Worm (Caenorhabditis elegans): ENCODE measurements around the gene Y41C4A.22.

Y41C4A.22 gene

ce11 chrIII:11721405-11721804 is 26.3 kb downstream of the Y41C4A.22 start, which contains the start of gene Y41C4A.32:
Gene Y41C4A.32, plus strand, starts transcription at chrIII:11721706.
- TF ChIP-seq nhr-76 (tag; optimal IDR thresholded peaks at IDR 0.05) = no peak
- TF ChIP-seq flh-1 (GFP tag; optimal IDR thresholded peaks at IDR 0.05) = no peak
- TF ChIP-seq ztf-11 (tag; optimal IDR thresholded peaks at IDR 0.05) = no peak
- TF ChIP-seq nhr-2 (tag; optimal IDR thresholded peaks at IDR 0.05) = no peak
- no peak for TF ChIP-seq lin-13 (tag; optimal IDR thresholded peaks at IDR 0.05)
- TF ChIP-seq sem-2 (GFP tag; optimal IDR thresholded peaks at IDR 0.05) = no peak
- TF ChIP-seq sptf-1 (tag; optimal IDR thresholded peaks at IDR 0.05) = no peak
- TF ChIP-seq blmp-1 (tag; optimal IDR thresholded peaks at IDR 0.05) = no peak
- TF ChIP-seq unc-120 (tag; optimal IDR thresholded peaks at IDR 0.05; ENCODE audit: poor library complexity, severe bottlenecking) = no peak
- TF ChIP-seq ceh-43 (GFP tag; optimal IDR thresholded peaks at IDR 0.05) = no peak
- TF ChIP-seq elt-1 (tag; optimal IDR thresholded peaks at IDR 0.05; ENCODE audit: borderline replicate concordance, insufficient read depth) = no peak
- TF ChIP-seq snpc-4 (tag; optimal IDR thresholded peaks at IDR 0.05) = no peak
- no peak for TF ChIP-seq pha-4 (tag; optimal IDR thresholded peaks at IDR 0.05)
- no peak for TF ChIP-seq mep-1 (tag; optimal IDR thresholded peaks at IDR 0.05)
- no peak for TF ChIP-seq bed-3 (GFP tag; optimal IDR thresholded peaks at IDR 0.05)
- TF ChIP-seq unc-62 (GFP tag; optimal IDR thresholded peaks at IDR 0.05) = no peak
- TF ChIP-seq ceh-83 (GFP tag; optimal IDR thresholded peaks at IDR 0.05) = no peak
- TF ChIP-seq M03D4.4 (tag; optimal IDR thresholded peaks at IDR 0.05) = no peak

- TF ChIP-seq ceh-39 (tag; optimal IDR thresholded peaks at IDR 0.05) (no peak), tbx-8 (GFP tag; optimal IDR thresholded peaks at IDR 0.05) (no peak), mls-2 (tag; optimal IDR thresholded peaks at IDR 0.05) (no peak), mep-1 (tag; optimal IDR thresholded peaks at IDR 0.05) (no peak), ces-1 (GFP tag; optimal IDR thresholded peaks at IDR 0.05) (no peak), elt-1 (tag; optimal IDR thresholded peaks at IDR 0.05; ENCODE audit: borderline replicate concordance, insufficient read depth) (no peak), hlh-1 (tag; optimal IDR thresholded peaks at IDR 0.05) (no peak), sem-2 (GFP tag; optimal IDR thresholded peaks at IDR 0.05) (no peak), lin-13 (tag; optimal IDR thresholded peaks at IDR 0.05) (no peak), nhr-28 (tag; optimal IDR thresholded peaks at IDR 0.05) (no peak)
These were observed 31.5 kb downstream of the Y41C4A.22 start, which contains the start of gene Y41C4A.12 for ce11 chrIII:11726590-11726989. Gene Y41C4A.12, minus strand, starts transcription at chrIII:11726690.

- no peak for TF ChIP-seq elt-1 (tag; optimal IDR thresholded peaks at IDR 0.05; ENCODE audit: borderline replicate concordance, insufficient read depth)
- no peak for TF ChIP-seq ceh-39 (tag; optimal IDR thresholded peaks at IDR 0.05)
- TF ChIP-seq elt-3 (tag; optimal IDR thresholded peaks at IDR 0.05) = peak; percentile 35
These were observed 31.9 kb downstream of the Y41C4A.22 start for ce11 chrIII:11727010-11727409.

ce11 chrIII:11730312-11730711 is 35.2 kb downstream of the Y41C4A.22 start, which contains the start of gene Y41C4A.18:
Gene Y41C4A.18, plus strand, starts transcription at chrIII:11730612.
- no peak for TF ChIP-seq unc-120 (tag; optimal IDR thresholded peaks at IDR 0.05; ENCODE audit: poor library complexity, severe bottlenecking)
- no peak for TF ChIP-seq lsy-2 (tag; optimal IDR thresholded peaks at IDR 0.05)
- no peak for TF ChIP-seq nhr-12 (tag; optimal IDR thresholded peaks at IDR 0.05)
- no peak for TF ChIP-seq nhr-237 (tag; optimal IDR thresholded peaks at IDR 0.05)
- no peak for TF ChIP-seq tbx-8 (GFP tag; optimal IDR thresholded peaks at IDR 0.05)
- TF ChIP-seq unc-39 (tag; optimal IDR thresholded peaks at IDR 0.05) = no peak
- no peak for TF ChIP-seq sptf-1 (tag; optimal IDR thresholded peaks at IDR 0.05)
- no peak for TF ChIP-seq hlh-1 (tag; optimal IDR thresholded peaks at IDR 0.05)
- TF ChIP-seq ceh-43 (GFP tag; optimal IDR thresholded peaks at IDR 0.05) = no peak
- no peak for TF ChIP-seq mab-5 (tag; optimal IDR thresholded peaks at IDR 0.05)
- no peak for TF ChIP-seq sem-2 (GFP tag; optimal IDR thresholded peaks at IDR 0.05)

DNA sequence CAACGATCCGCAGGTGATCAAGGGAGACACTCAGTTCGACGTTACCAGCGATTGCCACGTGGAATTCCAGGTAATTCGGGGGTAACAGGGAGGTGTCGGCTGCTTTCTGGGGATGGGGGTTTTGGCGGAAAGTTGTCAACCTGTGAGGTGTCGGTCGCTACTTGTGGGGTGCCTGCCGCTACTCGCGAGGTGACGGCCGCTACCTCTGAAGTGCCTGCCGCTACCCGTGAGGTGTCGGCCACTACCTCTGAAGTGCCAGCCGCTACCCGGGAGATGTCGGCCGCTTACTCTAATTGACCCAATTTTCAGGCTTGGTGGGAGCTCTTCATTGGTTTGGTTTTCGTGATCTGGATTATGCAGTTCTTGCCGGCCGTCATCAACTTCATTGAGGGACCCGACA is 35.8 kb downstream of the Y41C4A.22 start:
- TF ChIP-seq unc-120 (tag; optimal IDR thresholded peaks at IDR 0.05; ENCODE audit: poor library complexity, severe bottlenecking) (no peak), tbx-8 (GFP tag; optimal IDR thresholded peaks at IDR 0.05) (no peak), hlh-1 (tag; optimal IDR thresholded peaks at IDR 0.05) (no peak), ham-2 (GFP tag; optimal IDR thresholded peaks at IDR 0.05) (no peak)

DNA sequence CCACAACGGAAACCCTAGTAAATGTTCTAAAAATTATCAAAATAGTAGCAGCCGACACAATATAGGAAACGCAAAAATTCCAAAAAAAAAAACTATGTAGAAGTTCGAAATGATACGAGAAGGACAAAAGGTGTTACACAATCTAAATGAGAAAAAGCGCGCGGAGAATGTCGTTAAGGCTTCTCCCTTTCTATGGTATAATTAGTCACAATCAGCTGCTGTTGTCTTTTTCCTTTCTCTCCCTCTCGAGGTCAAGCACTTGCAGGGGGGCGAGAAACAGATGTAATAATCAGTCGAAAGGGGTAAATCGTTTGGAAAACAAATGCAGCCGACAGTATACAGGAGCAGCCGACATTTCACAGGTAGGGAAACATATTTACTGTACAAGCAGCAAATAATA is 36.4 kb downstream of the Y41C4A.22 start:
- TF ChIP-seq elt-3 (tag; optimal IDR thresholded peaks at IDR 0.05) = no peak
- TF ChIP-seq flh-1 (GFP tag; optimal IDR thresholded peaks at IDR 0.05) = no peak
- TF ChIP-seq ceh-39 (tag; optimal IDR thresholded peaks at IDR 0.05) = no peak
- TF ChIP-seq nhr-2 (tag; optimal IDR thresholded peaks at IDR 0.05) = no peak
- no peak for TF ChIP-seq bed-3 (GFP tag; optimal IDR thresholded peaks at IDR 0.05)
- no peak for TF ChIP-seq ceh-43 (GFP tag; optimal IDR thresholded peaks at IDR 0.05)

Measured in whole organism, mixed stage, embryonic.